Worm (Caenorhabditis elegans) whole organism, L3 larva: ENCODE results near the gene atf-2.

Experiments
- R02D3.7 ChIP-seq: fragments of 150-350 bp; optimal IDR thresholded peaks from 2 replicates; lab custom pipeline; 2014; ENCODE audit warnings: missing biosample characterization, missing genetic modification characterization
- ZK546.5 ChIP-seq: sonication (generic microtip); optimal IDR thresholded peaks from 2 replicates; lab custom pipeline; 2017; ENCODE audit warnings: missing biosample characterization, missing genetic modification characterization
- aly-2 ChIP-seq: fragments of 150-350 bp; optimal IDR thresholded peaks from 2 replicates; lab custom pipeline; 2014; ENCODE audit warnings: missing biosample characterization, missing genetic modification characterization
- ama-1 ChIP-seq: fragments of 150-350 bp; optimal IDR thresholded peaks from 2 replicates; lab custom pipeline; 2018
- ceh-16 ChIP-seq: sonication (generic microtip); optimal IDR thresholded peaks from 2 replicates; lab custom pipeline; 2017; ENCODE audit warnings: missing biosample characterization, missing genetic modification characterization
- ceh-28 ChIP-seq: fragments of 150-350 bp; optimal IDR thresholded peaks from 2 replicates; lab custom pipeline; 2014; ENCODE audit warnings: missing biosample characterization, missing genetic modification reagents, missing genetic modification characterization
- ceh-82 ChIP-seq: fragments of 150-350 bp; optimal IDR thresholded peaks from 2 replicates; lab custom pipeline; 2014; ENCODE audit warnings: missing biosample characterization, missing genetic modification characterization
- ceh-9 ChIP-seq: sonication (generic microtip); optimal IDR thresholded peaks from 2 replicates; lab custom pipeline; 2018; ENCODE audit warnings: missing biosample characterization, missing genetic modification characterization
- daf-12 ChIP-seq: fragments of 150-350 bp; optimal IDR thresholded peaks from 2 replicates; lab custom pipeline; 2014; ENCODE audit warnings: missing biosample characterization, missing genetic modification reagents, missing genetic modification characterization
- egl-27 ChIP-seq: sonication (generic microtip); optimal IDR thresholded peaks from 4 replicates; lab custom pipeline; 2017; ENCODE audit warnings: missing biosample characterization, missing genetic modification reagents, missing genetic modification characterization
- egl-5 ChIP-seq: fragments of 150-350 bp; optimal IDR thresholded peaks from 2 replicates; lab custom pipeline; 2017; ENCODE audit warnings: missing biosample characterization, missing genetic modification reagents, missing genetic modification characterization, inconsistent platforms
- elt-1 ChIP-seq: fragments of 150-350 bp; optimal IDR thresholded peaks from 2 replicates; lab custom pipeline; 2014; ENCODE audit warnings: missing biosample characterization, missing genetic modification characterization
- elt-2 ChIP-seq: sonication (generic microtip); optimal IDR thresholded peaks from 2 replicates; lab custom pipeline; 2016; ENCODE audit warnings: missing genetic modification reagents, mild to moderate bottlenecking, missing genetic modification characterization, missing compliant biosample characterization
- elt-3 ChIP-seq, 3 experiments: fragments of 150-350 bp in 1 of 3; sonication (generic microtip) in 2 of 3; optimal IDR thresholded peaks; 2 replicates in 2 of 3; 4 replicates in 1 of 3; lab custom pipeline; 2014 to 2017; ENCODE audit warnings: missing biosample characterization in 3 of 3, missing genetic modification characterization in 3 of 3
- eor-1 ChIP-seq, 2 experiments: fragments of 150-350 bp; optimal IDR thresholded peaks; 2 replicates each; lab custom pipeline; 2014 to 2018; ENCODE audit warnings: missing biosample characterization in 2 of 2, missing genetic modification characterization in 2 of 2
- fkh-10 ChIP-seq: sonication (generic microtip); optimal IDR thresholded peaks from 2 replicates; lab custom pipeline; 2017; ENCODE audit warnings: missing biosample characterization, missing genetic modification reagents, missing genetic modification characterization
- fkh-2 ChIP-seq: fragments of 150-350 bp; optimal IDR thresholded peaks from 2 replicates; lab custom pipeline; 2014; ENCODE audit warnings: missing biosample characterization, missing genetic modification reagents, missing genetic modification characterization
- fos-1 ChIP-seq: fragments of 150-350 bp; optimal IDR thresholded peaks from 2 replicates; lab custom pipeline; 2014; ENCODE audit warnings: missing biosample characterization, missing genetic modification characterization
- hmg-11 ChIP-seq: sonication (generic microtip); optimal IDR thresholded peaks from 2 replicates; lab custom pipeline; 2016; ENCODE audit warnings: missing genetic modification characterization, missing compliant biosample characterization
- jun-1 ChIP-seq: fragments of 150-350 bp; optimal IDR thresholded peaks from 2 replicates; lab custom pipeline; 2014; ENCODE audit warnings: missing biosample characterization, missing genetic modification reagents, missing genetic modification characterization
- lin-15B ChIP-seq: fragments of 150-350 bp; optimal IDR thresholded peaks from 2 replicates; lab custom pipeline; 2014; ENCODE audit warnings: missing biosample characterization, missing genetic modification characterization
- lin-39 ChIP-seq: fragments of 150-350 bp; optimal IDR thresholded peaks from 2 replicates; lab custom pipeline; 2018; ENCODE audit warnings: missing biosample characterization, missing genetic modification reagents, missing genetic modification characterization
- lsy-12 ChIP-seq: sonication (generic microtip); optimal IDR thresholded peaks from 2 replicates; lab custom pipeline; 2016; ENCODE audit warnings: mild to moderate bottlenecking, missing genetic modification characterization, missing compliant biosample characterization
- mdl-1 ChIP-seq: fragments of 150-350 bp; optimal IDR thresholded peaks from 2 replicates; lab custom pipeline; 2014; ENCODE audit warnings: missing biosample characterization, missing genetic modification characterization
- mml-1 ChIP-seq: fragments of 150-350 bp; sonication (generic microtip); optimal IDR thresholded peaks from 3 replicates; lab custom pipeline; 2014; ENCODE audit warnings: missing biosample characterization, missing genetic modification characterization
- nfya-1 ChIP-seq: sonication (generic microtip); optimal IDR thresholded peaks from 2 replicates; lab custom pipeline; 2017; ENCODE audit warnings: missing genetic modification characterization, mild to moderate bottlenecking, missing compliant biosample characterization, antibody characterized with exemption, moderate library complexity; ENCODE audit not compliant: insufficient read depth
- nhr-11 ChIP-seq: fragments of 150-350 bp; optimal IDR thresholded peaks from 2 replicates; lab custom pipeline; 2014; ENCODE audit warnings: missing biosample characterization, missing genetic modification characterization
- nhr-12 ChIP-seq: fragments of 150-350 bp; optimal IDR thresholded peaks from 2 replicates; lab custom pipeline; 2014; ENCODE audit warnings: missing biosample characterization, missing genetic modification characterization
- nhr-23 ChIP-seq: fragments of 150-350 bp; optimal IDR thresholded peaks from 2 replicates; lab custom pipeline; 2014; ENCODE audit warnings: missing biosample characterization, missing genetic modification reagents, missing genetic modification characterization
- nhr-237 ChIP-seq: fragments of 150-350 bp; optimal IDR thresholded peaks from 2 replicates; lab custom pipeline; 2014; ENCODE audit warnings: missing biosample characterization, missing genetic modification characterization
- nhr-25 ChIP-seq: sonication (generic microtip); optimal IDR thresholded peaks from 2 replicates; lab custom pipeline; 2017; ENCODE audit warnings: missing biosample characterization, missing genetic modification characterization
- nhr-28 ChIP-seq: fragments of 150-350 bp; optimal IDR thresholded peaks from 2 replicates; lab custom pipeline; 2014; ENCODE audit warnings: missing biosample characterization, missing genetic modification characterization
- nhr-43 ChIP-seq: sonication (generic microtip); optimal IDR thresholded peaks from 2 replicates; lab custom pipeline; 2016; ENCODE audit warnings: mild to moderate bottlenecking, missing genetic modification characterization, missing compliant biosample characterization; ENCODE audit not compliant: poor library complexity, severe bottlenecking
- nhr-67 ChIP-seq: fragments of 150-350 bp; optimal IDR thresholded peaks from 2 replicates; lab custom pipeline; 2014; ENCODE audit warnings: missing biosample characterization, missing genetic modification characterization
- nhr-76 ChIP-seq: fragments of 150-350 bp; sonication (generic microtip); optimal IDR thresholded peaks from 5 replicates; lab custom pipeline; 2014; ENCODE audit warnings: missing biosample characterization, missing genetic modification characterization
- nhr-77 ChIP-seq: fragments of 150-350 bp; optimal IDR thresholded peaks from 2 replicates; lab custom pipeline; 2014; ENCODE audit warnings: missing biosample characterization, missing genetic modification characterization
- pha-4 ChIP-seq: fragments of 150-350 bp; optimal IDR thresholded peaks from 2 replicates; lab custom pipeline; 2014; ENCODE audit warnings: missing biosample characterization, missing genetic modification reagents, missing genetic modification characterization
- pqm-1 ChIP-seq: fragments of 150-350 bp; optimal IDR thresholded peaks from 2 replicates; lab custom pipeline; 2017; ENCODE audit warnings: missing biosample characterization, missing genetic modification characterization, inconsistent platforms
- sea-2 ChIP-seq: fragments of 150-350 bp; sonication (generic microtip); optimal IDR thresholded peaks from 4 replicates; lab custom pipeline; 2014; ENCODE audit warnings: missing biosample characterization, missing genetic modification reagents, missing genetic modification characterization
- skn-1 ChIP-seq: fragments of 150-350 bp; optimal IDR thresholded peaks from 2 replicates; lab custom pipeline; 2014; ENCODE audit warnings: missing biosample characterization, missing genetic modification characterization
- snpc-4 ChIP-seq: fragments of 150-350 bp; optimal IDR thresholded peaks from 2 replicates; lab custom pipeline; 2014; ENCODE audit warnings: missing biosample characterization, missing genetic modification characterization
- tbx-2 ChIP-seq: sonication (generic microtip); optimal IDR thresholded peaks from 2 replicates; lab custom pipeline; 2016; ENCODE audit warnings: mild to moderate bottlenecking, missing genetic modification characterization, missing compliant biosample characterization
- unc-39 ChIP-seq: sonication (generic microtip); optimal IDR thresholded peaks from 4 replicates; lab custom pipeline; 2017; ENCODE audit warnings: missing biosample characterization, missing genetic modification characterization
- unc-62 ChIP-seq: fragments of 150-350 bp; sonication (generic microtip); optimal IDR thresholded peaks from 4 replicates; lab custom pipeline; 2014; ENCODE audit warnings: missing biosample characterization, missing genetic modification reagents, missing genetic modification characterization
- zag-1 ChIP-seq: fragments of 150-350 bp; optimal IDR thresholded peaks from 2 replicates; lab custom pipeline; 2014; ENCODE audit warnings: missing biosample characterization, missing genetic modification characterization
- ztf-11 ChIP-seq: fragments of 150-350 bp; optimal IDR thresholded peaks from 2 replicates; lab custom pipeline; 2014; ENCODE audit warnings: missing biosample characterization, missing genetic modification characterization
- ztf-4 ChIP-seq: fragments of 150-350 bp; optimal IDR thresholded peaks from 2 replicates; lab custom pipeline; 2014; ENCODE audit warnings: missing biosample characterization, missing genetic modification characterization

Gene atf-2

ce11 chrII:8785875-8786274, 34.1 kb downstream of the atf-2 start:
- no peak for TF ChIP-seq nhr-237 (tag; lab: Kevin White, UChicago)
- no peak for TF ChIP-seq ceh-16 (tag; lab: Kevin White, UChicago)
- no peak for TF ChIP-seq mml-1 (tag; lab: Kevin White, UChicago)
- peak; percentile 55 for TF ChIP-seq nfya-1
- TF ChIP-seq snpc-4 (tag; lab: Kevin White, UChicago): peak; percentile 38
- peak; percentile 1 for TF ChIP-seq nhr-11 (tag; lab: Kevin White, UChicago)
- TF ChIP-seq tbx-2 (tag; lab: Kevin White, UChicago): no peak
- peak; percentile 78 for TF ChIP-seq hmg-11 (tag; lab: Kevin White, UChicago)
- no peak for TF ChIP-seq elt-2 (tag; lab: Kevin White, UChicago)
- no peak for TF ChIP-seq fkh-10
- TF ChIP-seq ama-1: peak; percentile 71
- peak; percentile 25 for TF ChIP-seq egl-5 (tag; lab: Kevin White, UChicago)
- TF ChIP-seq, all 47 proteins: peak for 6

ce11 chrII:8787376-8787775, 35.6 kb downstream of the atf-2 start:
- TF ChIP-seq lin-39 (tag; lab: Kevin White, UChicago) (peak; percentile 96), ceh-16 (tag; lab: Kevin White, UChicago) (no peak), zag-1 (no peak), ceh-28 (tag; lab: Kevin White, UChicago) (peak; percentile 96), pqm-1 (tag; lab: Kevin White, UChicago) (peak; percentile 86), nhr-23 (tag; lab: Kevin White, UChicago) (peak; percentile 98), nhr-43 (tag; lab: Kevin White, UChicago) (peak; percentile 95), fkh-10 (peak; percentile 95), jun-1 (tag; lab: Kevin White, UChicago) (peak; percentile 96), mdl-1 (tag; lab: Kevin White, UChicago) (peak; percentile 55), snpc-4 (tag; lab: Kevin White, UChicago) (peak; percentile 58), ztf-4 (peak; percentile 59), nhr-67 (tag; lab: Kevin White, UChicago) (no peak), fos-1 (tag; lab: Kevin White, UChicago) (peak; percentile 78), nhr-237 (tag; lab: Kevin White, UChicago) (no peak), hmg-11 (tag; lab: Kevin White, UChicago) (peak; percentile 76), pha-4 (tag; lab: Kevin White, UChicago) (peak; percentile 99), unc-62 (GFP tag; lab: Kevin White, UChicago) (no peak), unc-39 (tag; lab: Kevin White, UChicago) (no peak), egl-5 (tag; lab: Kevin White, UChicago) (peak; percentile 99), elt-1 (tag; lab: Kevin White, UChicago) (peak; percentile 69), lin-15B (tag; lab: Kevin White, UChicago) (peak; percentile 85), sea-2 (GFP tag; lab: Kevin White, UChicago) (no peak), lsy-12 (tag; lab: Kevin White, UChicago) (peak; percentile 94), nhr-77 (no peak), elt-3 (tag; optimal IDR thresholded peaks at IDR 0.05; lab: Kevin White, UChicago) (peak in 1 of 3 experiments; percentile 57), ama-1 (peak; percentile 97), nfya-1 (peak; percentile 98), skn-1 (tag; lab: Kevin White, UChicago) (peak; percentile 96), nhr-76 (tag; lab: Kevin White, UChicago) (no peak), fkh-2 (tag; lab: Kevin White, UChicago) (peak; percentile 98), egl-27 (peak; percentile 2), nhr-25 (tag; lab: Kevin White, UChicago) (peak; percentile 97), daf-12 (tag; lab: Kevin White, UChicago) (no peak), eor-1 (tag; optimal IDR thresholded peaks at IDR 0.05; lab: Kevin White, UChicago) (peak in 1 of 2 experiments; percentile 71), tbx-2 (tag; lab: Kevin White, UChicago) (peak; percentile 87), nhr-11 (tag; lab: Kevin White, UChicago) (peak; percentile 76), aly-2 (tag; lab: Kevin White, UChicago) (peak; percentile 18), ztf-11 (no peak), mml-1 (tag; lab: Kevin White, UChicago) (no peak), elt-2 (tag; lab: Kevin White, UChicago) (peak; percentile 79), nhr-12 (tag; lab: Kevin White, UChicago) (no peak), ceh-9 (tag; lab: Kevin White, UChicago) (no peak), nhr-28 (tag; lab: Kevin White, UChicago) (no peak), R02D3.7 (tag; lab: Kevin White, UChicago) (peak; percentile 55), ZK546.5 (tag; lab: Kevin White, UChicago) (no peak), ceh-82 (tag; lab: Kevin White, UChicago) (peak; percentile 42)
